Fruit fly (Drosophila melanogaster): ENCODE results near the gene kipf.
A peak's percentile ranks its signal among the peaks of the same experiment; 100 is the strongest.

The kipf gene

dm6 chr3R:7907311-7907710 lies 6.3 kb upstream of the kipf start, which contains the start of the genes Taf7 and EMC1 (continued):
- TF ChIP-seq CG6254 (GFP tag; optimal IDR thresholded peaks at IDR 0.05) (no peak), usp (GFP tag; optimal IDR thresholded peaks at IDR 0.05) (no peak), yki (optimal IDR thresholded peaks at IDR 0.05) (no peak), bab2 (GFP tag; optimal IDR thresholded peaks at IDR 0.05) (peak; percentile 38), nau (GFP tag; optimal IDR thresholded peaks at IDR 0.05) (no peak), CG11723 (GFP tag; optimal IDR thresholded peaks at IDR 0.05) (no peak), sim (GFP tag; IDR thresholded peaks at IDR 0.05) (no peak), Dp (GFP tag; optimal IDR thresholded peaks at IDR 0.05) (peak; percentile 31), CG7372 (GFP tag; IDR thresholded peaks at IDR 0.05) (no peak), CG11695 (GFP tag; IDR thresholded peaks at IDR 0.05) (no peak), dmrt99B (tag; optimal IDR thresholded peaks at IDR 0.05) (no peak), zf30C (GFP tag; optimal IDR thresholded peaks at IDR 0.05) (no peak), HLH54F (GFP tag; optimal IDR thresholded peaks at IDR 0.05) (peak; percentile 54), hbn (GFP tag; IDR thresholded peaks at IDR 0.05; ENCODE audit: partially characterized antibody) (peak; percentile 90), Bgb (GFP tag; IDR thresholded peaks at IDR 0.05; ENCODE audit: partially characterized antibody) (peak; percentile 87), cg (GFP tag; optimal IDR thresholded peaks at IDR 0.05) (no peak), chif (GFP tag; optimal IDR thresholded peaks at IDR 0.05) (peak; percentile 7 to 48), schlank (tag; optimal IDR thresholded peaks at IDR 0.05) (no peak), twi (tag; optimal IDR thresholded peaks at IDR 0.05) (no peak), CG11093 (GFP tag; IDR thresholded peaks at IDR 0.05) (no peak), tio (GFP tag; optimal IDR thresholded peaks at IDR 0.05) (no peak), NC2α (GFP tag; optimal IDR thresholded peaks at IDR 0.05) (peak; percentile 25), CG13624 (GFP tag; optimal IDR thresholded peaks at IDR 0.05) (peak; percentile 56), CG10267 (tag; optimal IDR thresholded peaks at IDR 0.05) (peak; percentile 55), H2.0 (GFP tag; IDR thresholded peaks at IDR 0.05) (no peak), CG4854 (GFP tag; optimal IDR thresholded peaks at IDR 0.05) (no peak), ewg (GFP tag; optimal IDR thresholded peaks at IDR 0.05) (no peak), scrt (GFP tag; optimal IDR thresholded peaks at IDR 0.05) (no peak), NFAT (GFP tag; IDR thresholded peaks at IDR 0.05) (no peak), bigmax (GFP tag; optimal IDR thresholded peaks at IDR 0.05) (no peak), CG13123 (GFP tag; optimal IDR thresholded peaks at IDR 0.05) (no peak), HLH3B (GFP tag; IDR thresholded peaks at IDR 0.05) (no peak), ttk (GFP tag; IDR thresholded peaks at IDR 0.05) (no peak), CG3163 (GFP tag; optimal IDR thresholded peaks at IDR 0.05) (peak; percentile 16), CG17568 (GFP tag; optimal IDR thresholded peaks at IDR 0.05) (no peak), HLHmδ (GFP tag; optimal IDR thresholded peaks at IDR 0.05) (no peak), Rx (GFP tag; IDR thresholded peaks at IDR 0.05) (no peak), MESR4 (GFP tag; optimal IDR thresholded peaks at IDR 0.05) (no peak), CG5245 (GFP tag; optimal IDR thresholded peaks at IDR 0.05) (no peak), sc (optimal IDR thresholded peaks at IDR 0.05) (no peak), sc (GFP tag; optimal IDR thresholded peaks at IDR 0.05) (no peak), pb (GFP tag; optimal IDR thresholded peaks at IDR 0.05) (peak; percentile 35), CG30020 (tag; optimal IDR thresholded peaks at IDR 0.05) (peak; percentile 86), CG1602 (GFP tag; optimal IDR thresholded peaks at IDR 0.05) (peak; percentile 30), CG1529 (GFP tag; optimal IDR thresholded peaks at IDR 0.05) (no peak), fru (optimal IDR thresholded peaks at IDR 0.05) (no peak), CG16815 (GFP tag; optimal IDR thresholded peaks at IDR 0.05) (peak; percentile 12), Poxn (GFP tag; IDR thresholded peaks at IDR 0.05) (no peak), sisA (GFP tag; IDR thresholded peaks at IDR 0.05) (0 out of 2 replicates have a peak, but pooled peaks have one; percentile 20), pzg (GFP tag; optimal IDR thresholded peaks at IDR 0.05) (peak; percentile 83), CG14860 (GFP tag; IDR thresholded peaks at IDR 0.05; ENCODE audit: partially characterized antibody) (peak; percentile 96), CG33213 (GFP tag; optimal IDR thresholded peaks at IDR 0.05) (peak; percentile 63), Six4 (GFP tag; optimal IDR thresholded peaks at IDR 0.05) (no peak)
